Worm (Caenorhabditis elegans): ENCODE data around the gene F23F1.10.
A peak's percentile ranks its signal among the peaks of the same experiment; 100 is the strongest.

F23F1.10 gene

ce11 chrII:29578-29977 is 12.2 kb downstream of the F23F1.10 start:
- TF ChIP-seq ceh-9 (tag; optimal IDR thresholded peaks at IDR 0.05) (no peak), nhr-77 (tag; optimal IDR thresholded peaks at IDR 0.05) (no peak), ztf-11 (tag; optimal IDR thresholded peaks at IDR 0.05) (no peak), nhr-25 (tag; optimal IDR thresholded peaks at IDR 0.05) (peak; percentile 45)

- TF ChIP-seq aly-2 (tag; optimal IDR thresholded peaks at IDR 0.05) (no peak), lin-15B (tag; optimal IDR thresholded peaks at IDR 0.05) (no peak), nhr-25 (tag; optimal IDR thresholded peaks at IDR 0.05) (peak; percentile 62)
Measured at ce11 chrII:28283-28682, 13.5 kb downstream of the F23F1.10 start, which contains the start of gene F23F1.4. Gene F23F1.4, minus strand, starts transcription at chrII:28423.

- TF ChIP-seq eor-1 (tag; optimal IDR thresholded peaks at IDR 0.05): no peak
- peak; percentile 46 for TF ChIP-seq pqm-1 (tag; optimal IDR thresholded peaks at IDR 0.05)
- TF ChIP-seq ceh-9 (tag; optimal IDR thresholded peaks at IDR 0.05): no peak
- TF ChIP-seq elt-3 (tag; optimal IDR thresholded peaks at IDR 0.05): no peak
- TF ChIP-seq tbx-2 (tag; optimal IDR thresholded peaks at IDR 0.05): peak; percentile 82
- no peak for TF ChIP-seq nhr-67 (tag; optimal IDR thresholded peaks at IDR 0.05)
- TF ChIP-seq elt-1 (tag; optimal IDR thresholded peaks at IDR 0.05): no peak
- peak; percentile 81 for TF ChIP-seq lin-39 (tag; optimal IDR thresholded peaks at IDR 0.05)
- TF ChIP-seq R02D3.7 (tag; optimal IDR thresholded peaks at IDR 0.05): peak; percentile 59
- TF ChIP-seq ama-1 (optimal IDR thresholded peaks at IDR 0.05): peak; percentile 97
- peak; percentile 16 for TF ChIP-seq fkh-10 (GFP tag; optimal IDR thresholded peaks at IDR 0.05)
- peak; percentile 42 for TF ChIP-seq elt-2 (tag; optimal IDR thresholded peaks at IDR 0.05)
- TF ChIP-seq nhr-76 (tag; optimal IDR thresholded peaks at IDR 0.05): no peak
- peak; percentile 80 for TF ChIP-seq ceh-28 (tag; optimal IDR thresholded peaks at IDR 0.05)
- no peak for TF ChIP-seq fkh-2 (tag; optimal IDR thresholded peaks at IDR 0.05)
- TF ChIP-seq nhr-43 (tag; optimal IDR thresholded peaks at IDR 0.05; ENCODE audit: poor library complexity, severe bottlenecking): peak; percentile 91
- TF ChIP-seq hmg-11 (tag; optimal IDR thresholded peaks at IDR 0.05): peak; percentile 0
- no peak for TF ChIP-seq zag-1 (tag; optimal IDR thresholded peaks at IDR 0.05)
- peak; percentile 90 for TF ChIP-seq nfya-1 (tag; optimal IDR thresholded peaks at IDR 0.05; ENCODE audit: insufficient read depth)
- no peak for TF ChIP-seq ceh-82 (tag; optimal IDR thresholded peaks at IDR 0.05)
- peak; percentile 73 for TF ChIP-seq egl-5 (tag; optimal IDR thresholded peaks at IDR 0.05)
- TF ChIP-seq daf-12 (tag; optimal IDR thresholded peaks at IDR 0.05): no peak
- TF ChIP-seq ztf-11 (tag; optimal IDR thresholded peaks at IDR 0.05): peak; percentile 8
- TF ChIP-seq snpc-4 (tag; optimal IDR thresholded peaks at IDR 0.05): peak; percentile 74
- TF ChIP-seq fos-1 (tag; optimal IDR thresholded peaks at IDR 0.05): peak; percentile 49
- TF ChIP-seq nhr-77 (tag; optimal IDR thresholded peaks at IDR 0.05): peak; percentile 34
- TF ChIP-seq nhr-25 (tag; optimal IDR thresholded peaks at IDR 0.05): peak; percentile 89
- peak; percentile 65 for TF ChIP-seq skn-1 (tag; optimal IDR thresholded peaks at IDR 0.05)
- TF ChIP-seq mml-1 (tag; optimal IDR thresholded peaks at IDR 0.05): no peak
- TF ChIP-seq nhr-23 (tag; optimal IDR thresholded peaks at IDR 0.05): peak; percentile 93
- TF ChIP-seq lin-15B (tag; optimal IDR thresholded peaks at IDR 0.05): peak; percentile 90
- TF ChIP-seq egl-27 (tag; optimal IDR thresholded peaks at IDR 0.05): no peak
- TF ChIP-seq ztf-4 (tag; optimal IDR thresholded peaks at IDR 0.05): peak; percentile 79
- TF ChIP-seq lsy-12 (tag; optimal IDR thresholded peaks at IDR 0.05): peak; percentile 77
- TF ChIP-seq jun-1 (tag; optimal IDR thresholded peaks at IDR 0.05): peak; percentile 38
- no peak for TF ChIP-seq nhr-237 (tag; optimal IDR thresholded peaks at IDR 0.05)
- TF ChIP-seq mdl-1 (tag; optimal IDR thresholded peaks at IDR 0.05): no peak
- TF ChIP-seq nhr-11 (tag; optimal IDR thresholded peaks at IDR 0.05): no peak
- no peak for TF ChIP-seq sea-2 (GFP tag; optimal IDR thresholded peaks at IDR 0.05)
- TF ChIP-seq pha-4 (tag; optimal IDR thresholded peaks at IDR 0.05): peak; percentile 93
Measured at ce11 chrII:24559-24998, 17.2 kb downstream of the F23F1.10 start, which contains the start of gene enee-1. Gene enee-1, plus strand, starts transcription at chrII:24666.

Measured in whole organism, L3 larva.